Worm (Caenorhabditis elegans) whole organism, midembryonic: ENCODE results near the gene C47E8.3.

ENCODE experiments used
- T22C8.4 ChIP-seq: fragments of 200-800 bp; sonication (Bioruptor generic); IDR thresholded peaks from 2 replicates; pipeline ENCODE4 v1.3.6; 2022; ENCODE audit warnings: missing genetic modification characterization, missing compliant biosample characterization
- cog-1 ChIP-seq: sonication (generic microtip); optimal IDR thresholded peaks from 2 replicates; lab custom pipeline; 2016; ENCODE audit warnings: missing genetic modification characterization, missing compliant biosample characterization
- flt-1 ChIP-seq: fragments of 200-800 bp; sonication (Bioruptor generic); IDR thresholded peaks from 2 replicates; pipeline ENCODE4 v1.3.6; 2022; ENCODE audit warnings: missing genetic modification characterization, missing compliant biosample characterization
- klf-2 ChIP-seq: fragments of 200-800 bp; sonication (Bioruptor generic); conservative IDR thresholded peaks from 2 replicates; pipeline ENCODE4 v1.3.6; 2022; ENCODE audit warnings: missing genetic modification reagents, missing genetic modification characterization, missing compliant biosample characterization
- med-1 ChIP-seq: sonication (generic microtip); optimal IDR thresholded peaks from 2 replicates; lab custom pipeline; 2017; ENCODE audit warnings: missing genetic modification characterization, mild to moderate bottlenecking, missing compliant biosample characterization, antibody characterized with exemption, missing genetic modification reagents; ENCODE audit not compliant: insufficient read depth
- ref-1 ChIP-seq: fragments of 200-800 bp; sonication (Bioruptor generic); conservative IDR thresholded peaks from 2 replicates; pipeline ENCODE4 v1.3.6; 2022; ENCODE audit warnings: missing genetic modification reagents, missing genetic modification characterization, missing compliant biosample characterization
- tab-1 ChIP-seq: fragments of 200-800 bp; sonication (Bioruptor generic); IDR thresholded peaks from 2 replicates; pipeline ENCODE4 v1.3.6; 2022; ENCODE audit warnings: missing genetic modification characterization, missing compliant biosample characterization
- ztf-23 ChIP-seq: fragments of 200-800 bp; sonication (Bioruptor generic); IDR thresholded peaks from 2 replicates; pipeline ENCODE4 v1.3.6; 2022; ENCODE audit warnings: missing genetic modification reagents, missing genetic modification characterization, missing compliant biosample characterization
- ztf-29 ChIP-seq: fragments of 200-800 bp; sonication (Bioruptor generic); IDR thresholded peaks from 2 replicates; pipeline ENCODE4 v1.3.6; 2022; ENCODE audit warnings: missing genetic modification reagents, missing genetic modification characterization, missing compliant biosample characterization

The C47E8.3 gene

ce11 chrV:14663006-14663405 is 17.1 kb upstream of the C47E8.3 start, which contains the start of gene C47E8.9:
Gene C47E8.9, plus strand, starts transcription at chrV:14663306.
- TF ChIP-seq med-1 (GFP tag; lab: Kevin White, UChicago) (no peak), klf-2 (GFP tag; lab: Robert Waterston, UW) (no peak), T22C8.4 (GFP tag; lab: Robert Waterston, UW) (no peak), ref-1 (GFP tag; lab: Robert Waterston, UW) (no peak), ztf-23 (no peak), tab-1 (no peak), cog-1 (tag; lab: Kevin White, UChicago) (no peak), ztf-29 (GFP tag; lab: Robert Waterston, UW) (no peak), flt-1 (GFP tag; lab: Robert Waterston, UW) (no peak)

- TF ChIP-seq klf-2 (GFP tag; lab: Robert Waterston, UW) (no peak), cog-1 (tag; lab: Kevin White, UChicago) (no peak), tab-1 (no peak), med-1 (GFP tag; lab: Kevin White, UChicago) (no peak), T22C8.4 (GFP tag; lab: Robert Waterston, UW) (no peak), ztf-23 (no peak), ref-1 (GFP tag; lab: Robert Waterston, UW) (no peak), flt-1 (GFP tag; lab: Robert Waterston, UW) (no peak), ztf-29 (GFP tag; lab: Robert Waterston, UW) (no peak)
These were observed 14.4 kb upstream of the C47E8.3 start, which contains the start of gene C47E8.1 for ce11 chrV:14665728-14666127. Gene C47E8.1, plus strand, starts transcription at chrV:14666028.

- TF ChIP-seq T22C8.4 (GFP tag; lab: Robert Waterston, UW) (no peak), flt-1 (GFP tag; lab: Robert Waterston, UW) (no peak), ztf-23 (no peak), klf-2 (GFP tag; lab: Robert Waterston, UW) (no peak), cog-1 (tag; lab: Kevin White, UChicago) (no peak), ref-1 (GFP tag; lab: Robert Waterston, UW) (no peak), tab-1 (no peak), med-1 (GFP tag; lab: Kevin White, UChicago) (no peak), ztf-29 (GFP tag; lab: Robert Waterston, UW) (no peak)
These were observed 1.8 kb upstream of the C47E8.3 start for ce11 chrV:14678298-14678697.

- TF ChIP-seq klf-2 (GFP tag; lab: Robert Waterston, UW), result no peak
- no peak for TF ChIP-seq ref-1 (GFP tag; lab: Robert Waterston, UW)
- TF ChIP-seq med-1 (GFP tag; lab: Kevin White, UChicago), result no peak
- no peak for TF ChIP-seq ztf-29 (GFP tag; lab: Robert Waterston, UW)
- TF ChIP-seq cog-1 (tag; lab: Kevin White, UChicago), result no peak
- no peak for TF ChIP-seq flt-1 (GFP tag; lab: Robert Waterston, UW)
These were observed 2.8 kb downstream of the C47E8.3 start for ce11 chrV:14682870-14683269.

ce11 chrV:14683291-14683690 is 3.2 kb downstream of the C47E8.3 start:
- TF ChIP-seq T22C8.4 (GFP tag; lab: Robert Waterston, UW) (no peak), tab-1 (no peak), flt-1 (GFP tag; lab: Robert Waterston, UW) (no peak), cog-1 (tag; lab: Kevin White, UChicago) (no peak), klf-2 (GFP tag; lab: Robert Waterston, UW) (no peak)

ce11 chrV:14683926-14684325 is 3.8 kb downstream of the C47E8.3 start:
- TF ChIP-seq ref-1 (GFP tag; lab: Robert Waterston, UW), result no peak
- no peak for TF ChIP-seq klf-2 (GFP tag; lab: Robert Waterston, UW)
- TF ChIP-seq flt-1 (GFP tag; lab: Robert Waterston, UW), result no peak
- TF ChIP-seq cog-1 (tag; lab: Kevin White, UChicago), result no peak
- no peak for TF ChIP-seq T22C8.4 (GFP tag; lab: Robert Waterston, UW)
- no peak for TF ChIP-seq tab-1
- TF ChIP-seq ztf-29 (GFP tag; lab: Robert Waterston, UW), result no peak
- no peak for TF ChIP-seq med-1 (GFP tag; lab: Kevin White, UChicago)
- no peak for TF ChIP-seq ztf-23

ce11 chrV:14684359-14685312 is 4.5 kb downstream of the C47E8.3 start, which contains the start of gene hsp-90:
Gene hsp-90, plus strand, starts transcription at chrV:14684918.
- no peak for TF ChIP-seq klf-2 (GFP tag; lab: Robert Waterston, UW)
- TF ChIP-seq med-1 (GFP tag; lab: Kevin White, UChicago), result no peak
- TF ChIP-seq cog-1 (tag; lab: Kevin White, UChicago), result no peak
- TF ChIP-seq ztf-29 (GFP tag; lab: Robert Waterston, UW), result no peak
- TF ChIP-seq ref-1 (GFP tag; lab: Robert Waterston, UW), result no peak
- TF ChIP-seq flt-1 (GFP tag; lab: Robert Waterston, UW), result no peak
- no peak for TF ChIP-seq tab-1
- no peak for TF ChIP-seq ztf-23
- no peak for TF ChIP-seq T22C8.4 (GFP tag; lab: Robert Waterston, UW)

ce11 chrV:14685435-14686058 is 5.4 kb downstream of the C47E8.3 start, which contains the start of gene C47E8.4:
Gene C47E8.4, minus strand, starts transcription at chrV:14685485.
- peak; percentile 88 for TF ChIP-seq ztf-23
- TF ChIP-seq tab-1, result no peak
- TF ChIP-seq ref-1 (GFP tag; lab: Robert Waterston, UW), result no peak
- peak; percentile 69 for TF ChIP-seq flt-1 (GFP tag; lab: Robert Waterston, UW)
- 0 out of 2 replicates have a peak, but pooled peaks have one; percentile 50 for TF ChIP-seq T22C8.4 (GFP tag; lab: Robert Waterston, UW)
- TF ChIP-seq cog-1 (tag; lab: Kevin White, UChicago), result peak; percentile 90
- TF ChIP-seq med-1 (GFP tag; lab: Kevin White, UChicago), result no peak
- no peak for TF ChIP-seq ztf-29 (GFP tag; lab: Robert Waterston, UW)
- TF ChIP-seq klf-2 (GFP tag; lab: Robert Waterston, UW), result no peak
